Worm (Caenorhabditis elegans) whole organism, young adult: ENCODE data around the gene C05A2.4.

ENCODE experiments used
- B0261.1 ChIP-seq: sonication (generic microtip); optimal IDR thresholded peaks from 2 replicates; lab custom pipeline; 2016; ENCODE audit warnings: mild to moderate bottlenecking, missing genetic modification characterization, moderate library complexity, missing compliant biosample characterization
- F10E7.11 ChIP-seq: sonication (generic microtip); optimal IDR thresholded peaks from 2 replicates; lab custom pipeline; 2017; ENCODE audit warnings: mild to moderate bottlenecking, missing genetic modification characterization, moderate library complexity, missing compliant biosample characterization
- F22D6.2 ChIP-seq: sonication (generic microtip); optimal IDR thresholded peaks from 2 replicates; lab custom pipeline; 2016; ENCODE audit warnings: mild to moderate bottlenecking, missing genetic modification characterization, missing compliant biosample characterization
- F33H1.4 ChIP-seq: fragments of 200-800 bp; sonication (Bioruptor generic); IDR thresholded peaks from 2 replicates; pipeline ENCODE4 v1.3.6; 2022; ENCODE audit warnings: missing genetic modification reagents, missing genetic modification characterization, missing compliant biosample characterization
- F39B2.1 ChIP-seq: fragments of 200-800 bp; sonication (Bioruptor generic); IDR thresholded peaks from 2 replicates; pipeline ENCODE4 v1.3.6; 2022; ENCODE audit warnings: missing genetic modification reagents, missing genetic modification characterization, missing compliant biosample characterization
- F49E8.2 ChIP-seq: sonication (generic microtip); optimal IDR thresholded peaks from 3 replicates; lab custom pipeline; 2017; ENCODE audit warnings: missing genetic modification characterization, mild to moderate bottlenecking, missing compliant biosample characterization, antibody characterized with exemption, moderate library complexity; ENCODE audit not compliant: insufficient read depth
- F57C9.4 ChIP-seq: sonication (generic microtip); optimal IDR thresholded peaks from 2 replicates; lab custom pipeline; 2017; ENCODE audit warnings: mild to moderate bottlenecking, missing genetic modification characterization, missing compliant biosample characterization
- K12H6.12 ChIP-seq: fragments of 200-800 bp; sonication (Bioruptor generic); optimal IDR thresholded peaks from 2 replicates; lab custom pipeline; 2018; ENCODE audit warnings: mild to moderate bottlenecking, missing genetic modification characterization, missing compliant biosample characterization
- aptf-2 ChIP-seq: fragments of 200-800 bp; sonication (Bioruptor generic); conservative IDR thresholded peaks from 2 replicates; pipeline ENCODE4 v1.3.6; 2022; ENCODE audit warnings: missing genetic modification reagents, missing genetic modification characterization, missing compliant biosample characterization
- bed-1 ChIP-seq: fragments of 200-800 bp; sonication (Bioruptor generic); IDR thresholded peaks from 2 replicates; pipeline ENCODE4 v1.3.6; 2022; ENCODE audit warnings: missing genetic modification reagents, missing genetic modification characterization, missing compliant biosample characterization
- bed-2 ChIP-seq: fragments of 200-800 bp; sonication (Bioruptor generic); IDR thresholded peaks from 2 replicates; pipeline ENCODE4 v1.3.6; 2022; ENCODE audit warnings: missing genetic modification reagents, missing genetic modification characterization, missing compliant biosample characterization
- ccch-3 ChIP-seq: fragments of 200-800 bp; sonication (Bioruptor generic); optimal IDR thresholded peaks from 2 replicates; lab custom pipeline; 2018; ENCODE audit warnings: mild to moderate bottlenecking, missing genetic modification characterization, missing compliant biosample characterization
- cebp-2 ChIP-seq: fragments of 200-800 bp; sonication (Bioruptor generic); IDR thresholded peaks from 2 replicates; pipeline ENCODE4 v1.3.6; 2022; ENCODE audit warnings: missing genetic modification characterization, missing compliant biosample characterization
- dpl-1 ChIP-seq: fragments of 150-350 bp; optimal IDR thresholded peaks from 2 replicates; lab custom pipeline; 2014; ENCODE audit warnings: missing biosample characterization, missing genetic modification reagents, missing genetic modification characterization
- egl-44 ChIP-seq: fragments of 200-800 bp; sonication (Bioruptor generic); IDR thresholded peaks from 2 replicates; pipeline ENCODE4 v1.3.6; 2022; ENCODE audit warnings: missing genetic modification reagents, missing genetic modification characterization, missing compliant biosample characterization
- him-1 ChIP-seq: sonication (generic microtip); optimal IDR thresholded peaks from 2 replicates; lab custom pipeline; 2016; ENCODE audit warnings: missing genotype, missing genetic modification reagents, missing genetic modification characterization, missing compliant biosample characterization
- hlh-12 ChIP-seq: sonication (generic microtip); optimal IDR thresholded peaks from 2 replicates; lab custom pipeline; 2016; ENCODE audit warnings: missing genetic modification characterization, missing compliant biosample characterization
- hmg-1.2 ChIP-seq: fragments of 200-800 bp; sonication (Bioruptor generic); IDR thresholded peaks from 2 replicates; pipeline ENCODE4 v1.3.6; 2022; ENCODE audit warnings: missing genetic modification reagents, missing genetic modification characterization, missing compliant biosample characterization
- lag-1 ChIP-seq: fragments of 200-800 bp; sonication (Bioruptor generic); IDR thresholded peaks from 2 replicates; pipeline ENCODE4 v1.3.6; 2022; ENCODE audit warnings: missing genetic modification reagents, missing genetic modification characterization, missing compliant biosample characterization
- lin-26 ChIP-seq: fragments of 200-800 bp; sonication (Bioruptor generic); IDR thresholded peaks from 2 replicates; pipeline ENCODE4 v1.3.6; 2022; ENCODE audit warnings: missing genetic modification reagents, missing genetic modification characterization, missing compliant biosample characterization
- lin-35 ChIP-seq, 3 experiments: fragments of 150-350 bp in 2 of 3; sonication (generic microtip) in 1 of 3; optimal IDR thresholded peaks; 2 replicates each; lab custom pipeline; 2014 to 2018; ENCODE audit warnings: missing biosample characterization in 3 of 3, missing genetic modification characterization in 3 of 3, missing genetic modification reagents in 3 of 3
- lin-54 ChIP-seq: fragments of 200-800 bp; sonication (Bioruptor generic); optimal IDR thresholded peaks from 2 replicates; lab custom pipeline; 2018; ENCODE audit warnings: mild to moderate bottlenecking, missing genetic modification characterization, missing compliant biosample characterization
- lsl-1 ChIP-seq: fragments of 200-800 bp; sonication (Bioruptor generic); optimal IDR thresholded peaks from 2 replicates; lab custom pipeline; 2018; ENCODE audit warnings: mild to moderate bottlenecking, missing genetic modification characterization, moderate library complexity, missing compliant biosample characterization
- madf-10 ChIP-seq: sonication (generic microtip); optimal IDR thresholded peaks from 2 replicates; lab custom pipeline; 2016; ENCODE audit warnings: mild to moderate bottlenecking, missing genetic modification characterization, missing compliant biosample characterization
- mcd-1 ChIP-seq: fragments of 200-800 bp; sonication (Bioruptor generic); IDR thresholded peaks from 2 replicates; pipeline ENCODE4 v1.3.6; 2022; ENCODE audit warnings: missing genetic modification reagents, missing genetic modification characterization, missing compliant biosample characterization
- mes-4 ChIP-seq: sonication (generic microtip); optimal IDR thresholded peaks from 2 replicates; lab custom pipeline; 2016; ENCODE audit warnings: missing genotype, missing genetic modification characterization, missing compliant biosample characterization
- mxl-1 ChIP-seq: sonication (generic microtip); optimal IDR thresholded peaks from 2 replicates; lab custom pipeline; 2016; ENCODE audit warnings: missing genetic modification characterization, missing compliant biosample characterization
- nfya-1 ChIP-seq: sonication (generic microtip); optimal IDR thresholded peaks from 2 replicates; lab custom pipeline; 2017; ENCODE audit warnings: antibody characterized with exemption, missing compliant biosample characterization, missing genetic modification characterization, borderline replicate concordance; ENCODE audit not compliant: insufficient read depth
- nfyb-1 ChIP-seq: fragments of 200-800 bp; sonication (Bioruptor generic); IDR thresholded peaks from 2 replicates; pipeline ENCODE4 v1.3.6; 2022; ENCODE audit warnings: missing genetic modification reagents, missing genetic modification characterization, missing compliant biosample characterization
- nhr-120 ChIP-seq: fragments of 200-800 bp; sonication (Bioruptor generic); IDR thresholded peaks from 2 replicates; pipeline ENCODE4 v1.3.6; 2022; ENCODE audit warnings: missing genetic modification characterization, missing compliant biosample characterization
- nhr-179 ChIP-seq: sonication (generic microtip); optimal IDR thresholded peaks from 2 replicates; lab custom pipeline; 2016; ENCODE audit warnings: mild to moderate bottlenecking, missing genetic modification characterization, missing compliant biosample characterization
- nhr-27 ChIP-seq: fragments of 200-800 bp; sonication (Bioruptor generic); optimal IDR thresholded peaks from 2 replicates; lab custom pipeline; 2018; ENCODE audit warnings: mild to moderate bottlenecking, missing genetic modification characterization, moderate library complexity, missing compliant biosample characterization
- pha-4 ChIP-seq: fragments of 150-350 bp; sonication (generic microtip); optimal IDR thresholded peaks from 2 replicates; lab custom pipeline; 2014; ENCODE audit warnings: missing biosample characterization, missing genetic modification reagents, missing genetic modification characterization
- rcor-1 ChIP-seq: fragments of 200-800 bp; sonication (Bioruptor generic); IDR thresholded peaks from 2 replicates; pipeline ENCODE4 v1.3.6; 2022; ENCODE audit warnings: missing genetic modification reagents, missing genetic modification characterization, missing compliant biosample characterization
- repo-1 ChIP-seq: sonication (generic microtip); optimal IDR thresholded peaks from 2 replicates; lab custom pipeline; 2017; ENCODE audit warnings: mild to moderate bottlenecking, missing genetic modification characterization, missing compliant biosample characterization
- sea-2 ChIP-seq: fragments of 200-800 bp; sonication (Bioruptor generic); IDR thresholded peaks from 2 replicates; pipeline ENCODE4 v1.3.6; 2022; ENCODE audit warnings: missing genetic modification characterization, missing compliant biosample characterization
- snpc-1.1 ChIP-seq: sonication (generic microtip); optimal IDR thresholded peaks from 2 replicates; lab custom pipeline; 2017; ENCODE audit warnings: missing genetic modification characterization, mild to moderate bottlenecking, missing compliant biosample characterization, antibody characterized with exemption, moderate library complexity, missing genotype, missing genetic modification reagents; ENCODE audit not compliant: insufficient read depth
- somi-1 ChIP-seq: fragments of 200-800 bp; sonication (Bioruptor generic); optimal IDR thresholded peaks from 2 replicates; lab custom pipeline; 2018; ENCODE audit warnings: mild to moderate bottlenecking, missing genetic modification characterization, missing compliant biosample characterization
- tbp1 ChIP-seq: fragments of 200-800 bp; sonication (Bioruptor generic); optimal IDR thresholded peaks from 2 replicates; lab custom pipeline; 2018; ENCODE audit warnings: mild to moderate bottlenecking, missing genetic modification characterization, missing compliant biosample characterization
- tlf-1 ChIP-seq: fragments of 200-800 bp; sonication (Bioruptor generic); optimal IDR thresholded peaks from 2 replicates; lab custom pipeline; 2018; ENCODE audit warnings: mild to moderate bottlenecking, missing genetic modification characterization, missing compliant biosample characterization
- zfh-2 ChIP-seq: fragments of 200-800 bp; sonication (Bioruptor generic); conservative IDR thresholded peaks from 2 replicates; pipeline ENCODE4 v1.3.6; 2022; ENCODE audit warnings: missing genetic modification reagents, missing genetic modification characterization, missing compliant biosample characterization
- zim-3 ChIP-seq: sonication (generic microtip); optimal IDR thresholded peaks from 2 replicates; lab custom pipeline; 2017; ENCODE audit warnings: mild to moderate bottlenecking, missing genetic modification characterization, moderate library complexity, missing compliant biosample characterization
- ztf-25 ChIP-seq: fragments of 200-800 bp; sonication (Bioruptor generic); IDR thresholded peaks from 2 replicates; pipeline ENCODE4 v1.3.6; 2022; ENCODE audit warnings: missing genetic modification reagents, missing genetic modification characterization, missing compliant biosample characterization
- ztf-26 ChIP-seq: sonication (generic microtip); optimal IDR thresholded peaks from 2 replicates; lab custom pipeline; 2017; ENCODE audit warnings: missing genetic modification characterization, missing compliant biosample characterization
- ztf-28 ChIP-seq: fragments of 200-800 bp; sonication (Bioruptor generic); IDR thresholded peaks from 2 replicates; pipeline ENCODE4 v1.3.6; 2022; ENCODE audit warnings: missing genetic modification reagents, missing genetic modification characterization, missing compliant biosample characterization

C05A2.4 gene

ce11 chrV:10716865-10717713 is 21.8 kb downstream of the C05A2.4 start (continued):
- TF ChIP-seq B0261.1 (tag; lab: Kevin White, UChicago) (no peak), F22D6.2 (tag; lab: Kevin White, UChicago) (no peak), egl-44 (GFP tag; lab: Robert Waterston, UW) (no peak), dpl-1 (GFP tag; lab: Kevin White, UChicago) (no peak), hmg-1.2 (0 out of 2 replicates have a peak, but pooled peaks have one; percentile 12), madf-10 (tag; lab: Kevin White, UChicago) (no peak), rcor-1 (GFP tag; lab: Robert Waterston, UW) (no peak), ztf-28 (GFP tag; lab: Robert Waterston, UW) (no peak), F57C9.4 (no peak), bed-1 (GFP tag; lab: Robert Waterston, UW) (no peak), tbp1 (GFP tag; lab: Kevin White, UChicago) (no peak), zfh-2 (GFP tag; lab: Robert Waterston, UW) (peak; percentile 82), mes-4 (no peak), nfyb-1 (GFP tag; lab: Robert Waterston, UW) (0 out of 2 replicates have a peak, but pooled peaks have one; percentile 8), lin-35 (GFP tag; optimal IDR thresholded peaks at IDR 0.05; lab: Kevin White, UChicago) (no peak), sea-2 (GFP tag; lab: Robert Waterston, UW) (no peak), nhr-27 (no peak), aptf-2 (GFP tag; lab: Robert Waterston, UW) (no peak), somi-1 (GFP tag; lab: Kevin White, UChicago) (peak; percentile 16), repo-1 (tag; lab: Kevin White, UChicago) (no peak), pha-4 (tag; lab: Kevin White, UChicago) (no peak), ztf-26 (peak; percentile 47), mxl-1 (tag; lab: Kevin White, UChicago) (no peak), hlh-12 (tag; lab: Kevin White, UChicago) (no peak), lsl-1 (GFP tag; lab: Kevin White, UChicago) (no peak), lag-1 (GFP tag; lab: Robert Waterston, UW) (no peak), nhr-120 (GFP tag; lab: Robert Waterston, UW) (no peak), lin-26 (GFP tag; lab: Robert Waterston, UW) (peak; percentile 45; the same call in 1 of the 2 replicates), ztf-25 (GFP tag; lab: Robert Waterston, UW) (no peak), F49E8.2 (tag; lab: Kevin White, UChicago) (no peak), F10E7.11 (tag; lab: Kevin White, UChicago) (no peak), K12H6.12 (tag; lab: Kevin White, UChicago) (no peak), him-1 (tag; lab: Kevin White, UChicago) (no peak), F33H1.4 (GFP tag; lab: Robert Waterston, UW) (no peak), nfya-1 (tag; lab: Kevin White, UChicago) (no peak), ccch-3 (GFP tag; lab: Kevin White, UChicago) (no peak), tlf-1 (no peak), nhr-179 (tag; lab: Kevin White, UChicago) (no peak), F39B2.1 (GFP tag; lab: Robert Waterston, UW) (no peak), cebp-2 (GFP tag; lab: Robert Waterston, UW) (no peak), snpc-1.1 (tag; lab: Kevin White, UChicago) (no peak), zim-3 (tag; lab: Kevin White, UChicago) (no peak), mcd-1 (no peak), lin-54 (GFP tag; lab: Kevin White, UChicago) (no peak), bed-2 (GFP tag; lab: Robert Waterston, UW) (no peak)
